Worm (Caenorhabditis elegans) whole organism, L4 larva: ENCODE measurements around the gene twk-11.
A peak's percentile ranks its signal among the peaks of the same experiment; 100 is the strongest.

Source experiments
- R02D3.7 ChIP-seq: fragments of 150-350 bp; sonication (generic microtip); optimal IDR thresholded peaks from 3 replicates; lab custom pipeline; 2014; ENCODE audit warnings: missing biosample characterization, missing genetic modification characterization
- Y48G9A.11 ChIP-seq: fragments of 200-800 bp; sonication (Bioruptor generic); IDR thresholded peaks from 2 replicates; pipeline ENCODE4 v1.3.6; 2022; ENCODE audit warnings: missing genetic modification reagents, missing genetic modification characterization, missing compliant biosample characterization
- Y5F2A.4 ChIP-seq: fragments of 200-800 bp; sonication (Bioruptor generic); optimal IDR thresholded peaks from 2 replicates; lab custom pipeline; 2018; ENCODE audit warnings: mild to moderate bottlenecking, missing genetic modification characterization, missing compliant biosample characterization
- aha-1 ChIP-seq: fragments of 150-350 bp; peaks from one replicate; lab custom pipeline; 2014; ENCODE audit warnings: missing biosample characterization, missing genetic modification characterization
- arid-1 ChIP-seq: fragments of 200-800 bp; sonication (Bioruptor generic); conservative IDR thresholded peaks from 2 replicates; pipeline ENCODE4 v1.3.6; 2022; ENCODE audit warnings: missing genetic modification reagents, missing genetic modification characterization, missing compliant biosample characterization
- attf-4 ChIP-seq: sonication (generic microtip); optimal IDR thresholded peaks from 3 replicates; lab custom pipeline; 2017; ENCODE audit warnings: missing biosample characterization, missing genetic modification characterization
- ceh-20 ChIP-seq: fragments of 200-800 bp; sonication (Bioruptor generic); IDR thresholded peaks from 2 replicates; pipeline ENCODE4 v1.3.6; 2022; ENCODE audit warnings: missing genetic modification reagents, missing genetic modification characterization, missing compliant biosample characterization
- ceh-32 ChIP-seq: sonication (generic microtip); optimal IDR thresholded peaks from 2 replicates; lab custom pipeline; 2016; ENCODE audit warnings: mild to moderate bottlenecking, missing genetic modification characterization, missing compliant biosample characterization; ENCODE audit not compliant: poor library complexity
- cey-2 ChIP-seq: sonication (generic microtip); optimal IDR thresholded peaks from 3 replicates; lab custom pipeline; 2017; ENCODE audit warnings: missing genetic modification characterization, mild to moderate bottlenecking, missing compliant biosample characterization, antibody characterized with exemption, borderline replicate concordance; ENCODE audit not compliant: insufficient read depth
- daf-8 ChIP-seq: fragments of 200-800 bp; sonication (Bioruptor generic); IDR thresholded peaks from 2 replicates; pipeline ENCODE4 v1.3.6; 2022; ENCODE audit warnings: missing genetic modification characterization, missing compliant biosample characterization
- dve-1 ChIP-seq: sonication (generic microtip); optimal IDR thresholded peaks from 2 replicates; lab custom pipeline; 2017; ENCODE audit warnings: antibody characterized with exemption, mild to moderate bottlenecking, missing genetic modification characterization, missing compliant biosample characterization; ENCODE audit not compliant: insufficient read depth
- egl-27 ChIP-seq: sonication (generic microtip); optimal IDR thresholded peaks from 3 replicates; lab custom pipeline; 2017; ENCODE audit warnings: missing biosample characterization, missing genetic modification reagents, missing genetic modification characterization
- egl-43 ChIP-seq: fragments of 200-800 bp; sonication (Bioruptor generic); IDR thresholded peaks from 2 replicates; pipeline ENCODE4 v1.3.6; 2022; ENCODE audit warnings: missing genetic modification reagents, missing genetic modification characterization, missing compliant biosample characterization
- fkh-10 ChIP-seq: fragments of 150-350 bp; optimal IDR thresholded peaks from 2 replicates; lab custom pipeline; 2014; ENCODE audit warnings: missing biosample characterization, missing genetic modification reagents, missing genetic modification characterization
- fos-1 ChIP-seq: fragments of 150-350 bp; optimal IDR thresholded peaks from 2 replicates; lab custom pipeline; 2014; ENCODE audit warnings: missing biosample characterization, missing genetic modification characterization
- hif-1 ChIP-seq, 2 experiments: sonication (generic microtip); optimal IDR thresholded peaks; 2 replicates each; lab custom pipeline; 2016 to 2017; ENCODE audit warnings: missing compliant biosample characterization in 2 of 2, missing genetic modification characterization in 2 of 2, missing genetic modification reagents in 2 of 2, missing genotype in 2 of 2, mild to moderate bottlenecking in 1 of 2
- hlh-30 ChIP-seq: sonication (generic microtip); optimal IDR thresholded peaks from 2 replicates; lab custom pipeline; 2017; ENCODE audit warnings: antibody characterized with exemption, mild to moderate bottlenecking, missing genetic modification characterization, missing compliant biosample characterization; ENCODE audit not compliant: insufficient read depth
- lim-7 ChIP-seq: fragments of 200-800 bp; sonication (Bioruptor generic); IDR thresholded peaks from 2 replicates; pipeline ENCODE4 v1.3.6; 2022; ENCODE audit warnings: missing genetic modification characterization, missing compliant biosample characterization
- lin-15B ChIP-seq: fragments of 150-350 bp; sonication (generic microtip); optimal IDR thresholded peaks from 3 replicates; lab custom pipeline; 2014; ENCODE audit warnings: missing biosample characterization, missing genetic modification characterization
- madf-5 ChIP-seq, 2 experiments: fragments of 200-800 bp; sonication (Bioruptor generic); IDR thresholded peaks; 2 replicates each; pipeline ENCODE4 v1.3.6; 2022; ENCODE audit warnings: missing compliant biosample characterization in 2 of 2, missing genetic modification characterization in 2 of 2
- madf-9 ChIP-seq: fragments of 200-800 bp; sonication (Bioruptor generic); conservative IDR thresholded peaks from 2 replicates; pipeline ENCODE4 v1.3.6; 2022; ENCODE audit warnings: missing genetic modification reagents, missing genetic modification characterization, missing compliant biosample characterization
- mxl-3 ChIP-seq: fragments of 200-800 bp; sonication (Bioruptor generic); optimal IDR thresholded peaks from 2 replicates; lab custom pipeline; 2018; ENCODE audit warnings: mild to moderate bottlenecking, missing genetic modification characterization, missing compliant biosample characterization
- nhr-10 ChIP-seq: fragments of 150-350 bp; optimal IDR thresholded peaks from 2 replicates; lab custom pipeline; 2014; ENCODE audit warnings: missing biosample characterization, missing genetic modification characterization
- nhr-11 ChIP-seq: fragments of 150-350 bp; optimal IDR thresholded peaks from 2 replicates; lab custom pipeline; 2014; ENCODE audit warnings: missing biosample characterization, missing genetic modification characterization
- nhr-111 ChIP-seq: fragments of 200-800 bp; sonication (Bioruptor generic); optimal IDR thresholded peaks from 2 replicates; lab custom pipeline; 2018; ENCODE audit warnings: mild to moderate bottlenecking, missing genetic modification characterization, missing compliant biosample characterization
- nhr-25 ChIP-seq: sonication (generic microtip); optimal IDR thresholded peaks from 2 replicates; lab custom pipeline; 2017; ENCODE audit warnings: missing genetic modification characterization, mild to moderate bottlenecking, missing compliant biosample characterization, antibody characterized with exemption, moderate library complexity, borderline replicate concordance; ENCODE audit not compliant: insufficient read depth
- nhr-28 ChIP-seq: fragments of 150-350 bp; optimal IDR thresholded peaks from 2 replicates; lab custom pipeline; 2014; ENCODE audit warnings: missing biosample characterization, missing genetic modification characterization
- pqm-1 ChIP-seq: sonication (generic microtip); optimal IDR thresholded peaks from 2 replicates; lab custom pipeline; 2017; ENCODE audit warnings: missing biosample characterization, missing genetic modification characterization
- sdz-12 ChIP-seq: fragments of 200-800 bp; sonication (Bioruptor generic); optimal IDR thresholded peaks from 2 replicates; lab custom pipeline; 2018; ENCODE audit warnings: mild to moderate bottlenecking, missing genetic modification characterization, missing compliant biosample characterization
- snpc-1.2 ChIP-seq: fragments of 200-800 bp; sonication (Bioruptor generic); IDR thresholded peaks from 2 replicates; pipeline ENCODE4 v1.3.6; 2022; ENCODE audit warnings: missing genetic modification reagents, missing genetic modification characterization, missing compliant biosample characterization
- tag-97 ChIP-seq: fragments of 200-800 bp; sonication (Bioruptor generic); IDR thresholded peaks from 2 replicates; pipeline ENCODE4 v1.3.6; 2022; ENCODE audit warnings: missing genetic modification characterization, missing compliant biosample characterization
- unc-130 ChIP-seq: sonication (generic microtip); optimal IDR thresholded peaks from 2 replicates; lab custom pipeline; 2016; ENCODE audit warnings: missing genetic modification reagents, missing genetic modification characterization, missing compliant biosample characterization
- unc-62 ChIP-seq, 3 experiments: fragments of 150-350 bp in 1 of 3; sonication (generic microtip); optimal IDR thresholded peaks in 2 of 3; peaks in 1 of 3; 1 replicate in 1 of 3; 2 replicates in 2 of 3; lab custom pipeline; 2014 to 2017; ENCODE audit warnings: missing biosample characterization in 3 of 3, missing genetic modification characterization in 3 of 3, missing genetic modification reagents in 3 of 3, missing genotype in 1 of 3
- ztf-11 ChIP-seq: fragments of 150-350 bp; optimal IDR thresholded peaks from 2 replicates; lab custom pipeline; 2014; ENCODE audit warnings: missing biosample characterization, missing genetic modification characterization

twk-11 gene

DNA sequence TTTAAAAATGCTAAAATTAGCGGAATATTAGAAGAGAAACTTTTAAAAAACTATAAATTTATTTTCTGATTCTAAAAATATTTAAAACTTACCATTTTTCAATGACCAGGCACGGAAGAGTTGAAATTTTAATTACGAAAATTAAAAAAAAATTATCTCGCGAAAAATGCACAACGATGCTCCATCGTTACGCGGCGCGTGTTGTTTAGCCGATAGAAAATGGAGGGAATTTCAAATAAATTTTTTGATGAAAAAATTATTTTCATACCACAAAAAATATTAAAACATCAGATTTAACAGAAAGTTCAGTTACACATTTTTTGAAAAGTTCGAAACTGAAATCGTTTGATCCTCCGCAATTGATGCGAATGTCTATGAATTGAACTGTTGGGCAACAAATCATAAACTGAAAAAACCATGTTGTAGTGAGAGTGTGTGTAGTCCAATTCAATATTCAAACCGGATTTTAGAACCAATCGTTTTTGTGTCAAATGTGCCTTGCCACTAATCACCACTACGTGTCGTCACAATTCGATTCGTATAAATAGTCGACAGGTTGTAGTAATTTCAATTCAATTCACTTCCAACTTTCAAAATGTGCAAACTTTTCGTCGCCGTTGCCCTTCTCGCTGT lies 14.9 kb upstream of the twk-11 start, which contains the start of the genes tofu-2 and spig-1:
Gene tofu-2 (minus strand): TSS at position 116 of the 633 bp plus-strand sequence.
Gene spig-1 (plus strand): TSS at position 583 of the 633 bp plus-strand sequence.
- TF ChIP-seq Y48G9A.11 (peak; percentile 96), ceh-32 (tag; lab: Kevin White, UChicago) (no peak)

DNA sequence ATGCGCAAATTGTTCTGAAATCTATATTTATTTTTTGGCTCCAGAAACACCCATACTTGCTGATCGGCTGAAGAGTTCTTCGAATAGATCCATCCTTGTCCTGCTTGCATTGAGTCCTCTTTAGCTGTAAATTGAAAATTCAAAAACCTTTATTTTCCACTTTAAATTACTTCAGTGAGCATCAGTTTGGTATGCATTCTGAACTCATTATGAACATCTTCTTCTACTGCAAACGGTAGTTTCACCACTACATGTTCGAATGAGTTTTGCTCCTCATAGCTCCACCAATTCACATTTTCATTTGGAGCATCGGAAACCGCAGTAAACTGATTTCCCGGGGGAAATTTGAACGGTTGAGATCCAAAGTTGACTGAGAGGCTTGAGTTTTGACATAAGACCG lies 13.8 kb upstream of the twk-11 start:
- TF ChIP-seq lim-7 (GFP tag; lab: Robert Waterston, UW) (no peak), snpc-1.2 (GFP tag; lab: Robert Waterston, UW) (no peak), ceh-20 (GFP tag; lab: Robert Waterston, UW) (no peak), hlh-30 (tag; lab: Kevin White, UChicago) (no peak), fos-1 (tag; lab: Kevin White, UChicago) (no peak), aha-1 (peak; percentile 27), unc-62 (GFP tag; optimal IDR thresholded peaks at IDR 0.05 in 1 of 2; lab: Kevin White, UChicago) (peak in 1 of 2 experiments; percentile 92), unc-62 (tag; optimal IDR thresholded peaks at IDR 0.05; lab: Kevin White, UChicago) (no peak), sdz-12 (GFP tag; lab: Kevin White, UChicago) (no peak), mxl-3 (GFP tag; lab: Kevin White, UChicago) (no peak), egl-27 (tag; lab: Kevin White, UChicago) (no peak), daf-8 (GFP tag; lab: Robert Waterston, UW) (no peak), Y5F2A.4 (GFP tag; lab: Kevin White, UChicago) (no peak), arid-1 (GFP tag; lab: Robert Waterston, UW) (no peak)

DNA sequence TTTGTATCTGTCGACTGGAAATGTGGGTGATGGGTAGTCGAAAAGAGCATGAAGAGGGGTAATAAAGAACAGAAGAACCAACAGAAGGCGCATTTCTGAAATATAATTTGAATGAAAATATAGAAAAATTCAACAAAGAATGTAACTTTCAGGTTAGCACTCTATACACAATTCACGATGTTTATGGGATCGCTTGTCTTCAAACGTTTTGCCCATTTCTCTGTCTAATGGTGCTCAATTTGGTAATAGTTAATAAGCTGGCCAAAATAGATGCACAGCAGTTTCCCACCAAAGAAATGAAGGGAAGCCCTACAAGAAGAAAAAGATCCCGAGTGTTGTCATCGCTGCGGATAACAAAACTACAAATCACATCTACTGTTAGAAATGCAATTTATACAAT lies 11.1 kb upstream of the twk-11 start, which contains the start of gene F20A1.8:
Gene F20A1.8 (minus strand): TSS at position 101 of the 400 bp plus-strand sequence.
- no peak for TF ChIP-seq nhr-10 (tag; lab: Kevin White, UChicago)
- TF ChIP-seq unc-62 (GFP tag; optimal IDR thresholded peaks at IDR 0.05 in 1 of 2; lab: Kevin White, UChicago), result peak in 1 of 2 experiments; percentile 16
- TF ChIP-seq unc-62 (tag; optimal IDR thresholded peaks at IDR 0.05; lab: Kevin White, UChicago), result no peak

ce11 chrV:7046005-7046404 lies 9.6 kb upstream of the twk-11 start, which contains the start of gene F20A1.2:
Gene F20A1.2, plus strand, starts transcription at chrV:7046305.
- TF ChIP-seq cey-2 (tag; lab: Kevin White, UChicago), result no peak
- no peak for TF ChIP-seq hif-1 (tag; optimal IDR thresholded peaks at IDR 0.05; lab: Kevin White, UChicago)
- TF ChIP-seq lin-15B (tag; lab: Kevin White, UChicago), result no peak
- TF ChIP-seq R02D3.7 (tag; lab: Kevin White, UChicago), result no peak
- TF ChIP-seq attf-4 (tag; lab: Kevin White, UChicago), result no peak
- no peak for TF ChIP-seq nhr-11 (tag; lab: Kevin White, UChicago)
- no peak for TF ChIP-seq hlh-30 (tag; lab: Kevin White, UChicago)
- no peak for TF ChIP-seq unc-62 (GFP tag; optimal IDR thresholded peaks at IDR 0.05 in 1 of 2; lab: Kevin White, UChicago)
- no peak for TF ChIP-seq unc-62 (tag; optimal IDR thresholded peaks at IDR 0.05; lab: Kevin White, UChicago)

ce11 chrV:7027055-7027454 lies 9.3 kb downstream of the twk-11 start, which contains the start of gene F20A1.6:
Gene F20A1.6, minus strand, starts transcription at chrV:7027155.
- no peak for TF ChIP-seq nhr-111 (GFP tag; lab: Kevin White, UChicago)

DNA sequence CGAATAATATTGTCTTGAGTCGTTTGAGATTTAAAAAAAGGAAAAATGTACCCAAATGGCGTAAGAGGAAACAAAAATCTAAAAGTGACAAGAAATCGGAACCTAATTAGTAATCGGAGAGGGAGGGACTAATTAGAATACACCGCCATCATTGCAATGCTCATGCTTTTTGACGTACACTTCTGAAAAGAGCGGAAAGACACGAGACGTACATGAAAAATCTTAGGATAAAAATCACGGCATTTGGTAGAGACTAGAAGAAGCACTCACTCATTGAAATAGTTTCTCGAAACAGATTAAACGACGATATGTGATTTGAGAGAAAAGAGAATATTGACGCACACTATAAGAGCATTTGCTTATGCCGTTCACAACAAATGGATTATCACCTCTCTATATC lies 13.4 kb downstream of the twk-11 start:
- no peak for TF ChIP-seq nhr-25 (tag; lab: Kevin White, UChicago)
- TF ChIP-seq pqm-1 (tag; lab: Kevin White, UChicago), result no peak
- no peak for TF ChIP-seq fkh-10 (GFP tag; lab: Kevin White, UChicago)
- TF ChIP-seq daf-8 (GFP tag; lab: Robert Waterston, UW), result no peak
- no peak for TF ChIP-seq lin-15B (tag; lab: Kevin White, UChicago)
- TF ChIP-seq madf-5 (GFP tag; IDR thresholded peaks at IDR 0.05; lab: Robert Waterston, UW), result no peak
- TF ChIP-seq arid-1 (GFP tag; lab: Robert Waterston, UW), result no peak
- no peak for TF ChIP-seq aha-1
- no peak for TF ChIP-seq tag-97 (GFP tag; lab: Robert Waterston, UW)
- TF ChIP-seq unc-130, result no peak
- no peak for TF ChIP-seq egl-43 (GFP tag; lab: Robert Waterston, UW)
- TF ChIP-seq madf-9 (GFP tag; lab: Robert Waterston, UW), result no peak
- no peak for TF ChIP-seq nhr-28 (tag; lab: Kevin White, UChicago)
- TF ChIP-seq ztf-11 (tag; lab: Kevin White, UChicago), result no peak
- no peak for TF ChIP-seq dve-1 (tag; lab: Kevin White, UChicago)
